Fruit fly (Drosophila melanogaster) whole organism, embryonic: Measurements from ENCODE around the gene mRpL35.
A peak's percentile ranks its signal among the peaks of the same experiment; 100 is the strongest.

Source experiments
- Adf1 ChIP-seq: fragments of 200-800 bp; sonication (Bioruptor generic); IDR thresholded peaks from 2 replicates; pipeline ENCODE4 v1.3.6; 2022; ENCODE audit warnings: missing biosample characterization, missing genetic modification characterization
- CG1024 ChIP-seq: fragments of 200-800 bp; sonication (Bioruptor generic); IDR thresholded peaks from 2 replicates; pipeline ENCODE4 v1.3.6; 2022; ENCODE audit warnings: missing biosample characterization, missing genetic modification characterization
- CG11560 ChIP-seq: fragments of 200-800 bp; sonication (Bioruptor generic); IDR thresholded peaks from 3 replicates; pipeline ENCODE4 v1.3.6; 2022; ENCODE audit warnings: missing biosample characterization, missing genetic modification characterization
- CG12391 ChIP-seq: fragments of 200-800 bp; sonication (Bioruptor generic); optimal IDR thresholded peaks from 3 replicates; lab custom pipeline; 2018; ENCODE audit warnings: missing biosample characterization, mild to moderate bottlenecking, missing genetic modification characterization, moderate library complexity
- CG12659 ChIP-seq: fragments of 200-800 bp; sonication (Bioruptor generic); optimal IDR thresholded peaks from 3 replicates; lab custom pipeline; 2017; ENCODE audit warnings: mild to moderate bottlenecking, missing biosample characterization, missing genetic modification reagents, missing genetic modification characterization
- CG14860 ChIP-seq: fragments of 200-800 bp; sonication (Bioruptor generic); IDR thresholded peaks from 3 replicates; pipeline ENCODE4 v1.3.6; 2022; ENCODE audit warnings: missing biosample characterization, missing genetic modification characterization; ENCODE audit not compliant: partially characterized antibody
- CG17186 ChIP-seq: fragments of 200-800 bp; sonication (Bioruptor generic); optimal IDR thresholded peaks from 3 replicates; lab custom pipeline; 2017; ENCODE audit warnings: missing biosample characterization, missing genetic modification reagents, missing genetic modification characterization
- CG17385 ChIP-seq: fragments of 200-800 bp; sonication (Bioruptor generic); optimal IDR thresholded peaks from 3 replicates; lab custom pipeline; 2018; ENCODE audit warnings: missing biosample characterization, mild to moderate bottlenecking, missing genetic modification characterization
- CG1792 ChIP-seq: fragments of 200-800 bp; sonication (Bioruptor generic); optimal IDR thresholded peaks from 2 replicates; lab custom pipeline; 2016; ENCODE audit warnings: missing biosample characterization, missing genetic modification characterization
- CG2199 ChIP-seq: fragments of 200-800 bp; sonication (Bioruptor generic); IDR thresholded peaks from 3 replicates; pipeline ENCODE4 v1.3.6; 2022; ENCODE audit warnings: missing biosample characterization, missing genetic modification characterization
- CG2678 ChIP-seq: fragments of 200-800 bp; sonication (Bioruptor generic); optimal IDR thresholded peaks from 3 replicates; lab custom pipeline; 2019; ENCODE audit warnings: missing biosample characterization, mild to moderate bottlenecking, missing genetic modification characterization, moderate library complexity
- CG31441 ChIP-seq: fragments of 200-800 bp; sonication (Bioruptor generic); IDR thresholded peaks from 2 replicates; pipeline ENCODE4 v1.3.6; 2022; ENCODE audit warnings: missing biosample characterization, missing genetic modification characterization
- CG3163 ChIP-seq: fragments of 200-800 bp; sonication (Bioruptor generic); optimal IDR thresholded peaks from 3 replicates; lab custom pipeline; 2016; ENCODE audit warnings: missing biosample characterization, missing genetic modification characterization
- CG3281 ChIP-seq: fragments of 200-800 bp; sonication (Bioruptor generic); optimal IDR thresholded peaks from 3 replicates; lab custom pipeline; 2017; ENCODE audit warnings: missing biosample characterization, mild to moderate bottlenecking, missing genetic modification characterization
- CG3847 ChIP-seq: fragments of 200-800 bp; sonication (Bioruptor generic); IDR thresholded peaks from 2 replicates; pipeline ENCODE4 v1.3.6; 2022; ENCODE audit warnings: missing biosample characterization, missing genetic modification characterization
- CG4360 ChIP-seq: fragments of 200-800 bp; sonication (Bioruptor generic); IDR thresholded peaks from 2 replicates; pipeline ENCODE4 v1.3.6; 2022; ENCODE audit warnings: missing biosample characterization, missing genetic modification characterization
- CG4820 ChIP-seq: fragments of 200-800 bp; sonication (Bioruptor generic); optimal IDR thresholded peaks from 3 replicates; lab custom pipeline; 2016; ENCODE audit warnings: missing biosample characterization, missing genetic modification characterization
- CG6272 ChIP-seq: fragments of 200-800 bp; sonication (Bioruptor generic); IDR thresholded peaks from 2 replicates; pipeline ENCODE4 v1.3.6; 2022; ENCODE audit warnings: missing biosample characterization, missing genetic modification characterization
- CG8924 ChIP-seq: fragments of 200-800 bp; optimal IDR thresholded peaks from 3 replicates; lab custom pipeline; 2019; ENCODE audit warnings: missing biosample characterization, mild to moderate bottlenecking, missing genetic modification characterization, moderate library complexity
- Chrac-16 ChIP-seq: fragments of 200-800 bp; sonication (Bioruptor generic); optimal IDR thresholded peaks from 3 replicates; lab custom pipeline; 2016; ENCODE audit warnings: missing biosample characterization, missing genetic modification characterization
- Deaf1 ChIP-seq: fragments of 200-800 bp; optimal IDR thresholded peaks from 3 replicates; lab custom pipeline; 2019; ENCODE audit warnings: missing biosample characterization, mild to moderate bottlenecking, missing genetic modification characterization, moderate library complexity
- Dip3 ChIP-seq: fragments of 200-800 bp; sonication (Bioruptor generic); optimal IDR thresholded peaks from 3 replicates; lab custom pipeline; 2016; ENCODE audit warnings: missing biosample characterization, missing genetic modification characterization
- Drgx ChIP-seq: fragments of 200-800 bp; sonication (Bioruptor generic); IDR thresholded peaks from 2 replicates; pipeline ENCODE4 v1.3.6; 2022; ENCODE audit warnings: missing biosample characterization, missing genetic modification characterization
- E2f2 ChIP-seq: fragments of 200-800 bp; sonication (Bioruptor generic); IDR thresholded peaks from 2 replicates; pipeline ENCODE4 v1.3.6; 2022; ENCODE audit warnings: missing biosample characterization, missing genetic modification characterization
- Ets65A ChIP-seq: fragments of 200-800 bp; sonication (Bioruptor generic); peaks from one replicate; lab custom pipeline; 2016; ENCODE audit warnings: missing biosample characterization, missing genetic modification characterization
- HHEX ChIP-seq: fragments of 200-800 bp; sonication (Bioruptor generic); optimal IDR thresholded peaks from 3 replicates; lab custom pipeline; 2017; ENCODE audit warnings: missing biosample characterization, mild to moderate bottlenecking, missing genetic modification characterization, missing genetic modification reagents
- HLH4C ChIP-seq: fragments of 200-800 bp; sonication (Bioruptor generic); IDR thresholded peaks from 3 replicates; pipeline ENCODE4 v1.3.6; 2022; ENCODE audit warnings: missing biosample characterization, missing genetic modification characterization; ENCODE audit not compliant: partially characterized antibody
- HmgZ ChIP-seq: fragments of 200-800 bp; sonication (Bioruptor generic); optimal IDR thresholded peaks from 2 replicates; lab custom pipeline; 2018; ENCODE audit warnings: missing biosample characterization, mild to moderate bottlenecking, missing genetic modification characterization
- Jarid2 ChIP-seq: fragments of 200-800 bp; sonication (Bioruptor generic); optimal IDR thresholded peaks from 3 replicates; lab custom pipeline; 2017; ENCODE audit warnings: mild to moderate bottlenecking, missing biosample characterization, missing genetic modification reagents, missing genetic modification characterization
- Med ChIP-seq: fragments of 200-800 bp; sonication (Bioruptor generic); peaks from one replicate; lab custom pipeline; 2016; ENCODE audit warnings: missing biosample characterization, missing genetic modification characterization, mild to moderate bottlenecking, inconsistent platforms, moderate library complexity
- Mes4 ChIP-seq: fragments of 200-800 bp; sonication (Bioruptor generic); optimal IDR thresholded peaks from 2 replicates; lab custom pipeline; 2016; ENCODE audit warnings: missing biosample characterization, missing genetic modification characterization
- Mrtf ChIP-seq: fragments of 200-800 bp; sonication (Bioruptor generic); IDR thresholded peaks from 3 replicates; pipeline ENCODE4 v1.3.6; 2022; ENCODE audit warnings: missing biosample characterization, missing genetic modification characterization
- Nf-YC ChIP-seq: fragments of 200-800 bp; optimal IDR thresholded peaks from 3 replicates; lab custom pipeline; 2019; ENCODE audit warnings: missing biosample characterization, mild to moderate bottlenecking, missing genetic modification characterization, moderate library complexity
- Pdp1 ChIP-seq, 2 experiments: fragments of 200-800 bp; sonication (Bioruptor generic); optimal IDR thresholded peaks; 3 replicates each; lab custom pipeline; 2016; ENCODE audit warnings: missing biosample characterization in 2 of 2, missing genetic modification characterization in 2 of 2, mild to moderate bottlenecking in 1 of 2, moderate library complexity in 1 of 2
- Trl ChIP-seq, 3 experiments: fragments of >200 bp in 2 of 3; fragments of 200-800 bp in 1 of 3; sonication (Bioruptor generic) in 1 of 3; optimal IDR thresholded peaks; 2 replicates in 1 of 3; 3 replicates in 2 of 3; lab custom pipeline; 2016 to 2017; ENCODE audit warnings: missing biosample characterization in 1 of 3, missing genetic modification characterization in 1 of 3
- bab2 ChIP-seq: fragments of 200-800 bp; sonication (Bioruptor generic); optimal IDR thresholded peaks from 2 replicates; lab custom pipeline; 2016; ENCODE audit warnings: missing biosample characterization, missing genetic modification characterization
- btn ChIP-seq: fragments of 200-800 bp; sonication (Bioruptor generic); optimal IDR thresholded peaks from 2 replicates; lab custom pipeline; 2016; ENCODE audit warnings: missing biosample characterization, missing genetic modification characterization
- cad ChIP-seq: fragments of >200 bp; optimal IDR thresholded peaks from 2 replicates; lab custom pipeline; 2017; ENCODE audit warnings: missing biosample characterization, missing genetic modification characterization
- cas ChIP-seq: fragments of 200-800 bp; sonication (Bioruptor generic); IDR thresholded peaks from 2 replicates; pipeline ENCODE4 v1.3.6; 2022; ENCODE audit warnings: missing biosample characterization, missing genetic modification characterization
- cg ChIP-seq: fragments of 200-800 bp; sonication (Bioruptor generic); optimal IDR thresholded peaks from 3 replicates; lab custom pipeline; 2019; ENCODE audit warnings: missing biosample characterization, mild to moderate bottlenecking, missing genetic modification characterization, moderate library complexity
- chinmo ChIP-seq: fragments of 200-800 bp; sonication (Bioruptor generic); IDR thresholded peaks from 4 replicates; pipeline ENCODE4 v1.3.6; 2022; ENCODE audit warnings: missing biosample characterization, missing genetic modification characterization; ENCODE audit not compliant: partially characterized antibody
- corto ChIP-seq: fragments of 200-800 bp; sonication (Bioruptor generic); optimal IDR thresholded peaks from 2 replicates; lab custom pipeline; 2016; ENCODE audit warnings: missing biosample characterization, mild to moderate bottlenecking, missing genetic modification characterization, moderate library complexity
- fru ChIP-seq: fragments of >200 bp; optimal IDR thresholded peaks from 2 replicates; lab custom pipeline; 2017
- gem ChIP-seq: fragments of 200-800 bp; sonication (Bioruptor generic); optimal IDR thresholded peaks from 2 replicates; lab custom pipeline; 2019; ENCODE audit warnings: missing biosample characterization, mild to moderate bottlenecking, missing genetic modification characterization, moderate library complexity
- lbe ChIP-seq: fragments of 200-800 bp; sonication (Bioruptor generic); optimal IDR thresholded peaks from 2 replicates; lab custom pipeline; 2016; ENCODE audit warnings: missing biosample characterization, mild to moderate bottlenecking, missing genetic modification characterization
- sd ChIP-seq: fragments of 200-800 bp; sonication (Bioruptor generic); optimal IDR thresholded peaks from 3 replicates; lab custom pipeline; 2018; ENCODE audit warnings: missing biosample characterization, mild to moderate bottlenecking, missing genetic modification characterization, moderate library complexity
- sens ChIP-seq: fragments of 200-800 bp; sonication (Bioruptor generic); peaks from one replicate; lab custom pipeline; 2016; ENCODE audit warnings: missing biosample characterization, missing genetic modification characterization
- unc-4 ChIP-seq: fragments of 200-800 bp; sonication (Bioruptor generic); IDR thresholded peaks from 2 replicates; pipeline ENCODE4 v1.3.6; 2022; ENCODE audit warnings: missing biosample characterization, missing genetic modification characterization; ENCODE audit not compliant: partially characterized antibody
- vfl ChIP-seq: fragments of 200-800 bp; sonication (Bioruptor generic); optimal IDR thresholded peaks from 2 replicates; lab custom pipeline; 2016; ENCODE audit warnings: missing biosample characterization, missing genetic modification characterization
- vvl ChIP-seq: fragments of 200-800 bp; sonication (Bioruptor generic); IDR thresholded peaks from 2 replicates; pipeline ENCODE4 v1.3.6; 2022; ENCODE audit warnings: missing biosample characterization, missing genetic modification characterization
- yki ChIP-seq: fragments of >200 bp; optimal IDR thresholded peaks from 3 replicates; lab custom pipeline; 2018
- zen2 ChIP-seq: fragments of 200-800 bp; sonication (Bioruptor generic); IDR thresholded peaks from 3 replicates; pipeline ENCODE4 v1.3.6; 2022; ENCODE audit warnings: missing biosample characterization, missing genetic modification characterization; ENCODE audit not compliant: partially characterized antibody

The mRpL35 gene

DNA sequence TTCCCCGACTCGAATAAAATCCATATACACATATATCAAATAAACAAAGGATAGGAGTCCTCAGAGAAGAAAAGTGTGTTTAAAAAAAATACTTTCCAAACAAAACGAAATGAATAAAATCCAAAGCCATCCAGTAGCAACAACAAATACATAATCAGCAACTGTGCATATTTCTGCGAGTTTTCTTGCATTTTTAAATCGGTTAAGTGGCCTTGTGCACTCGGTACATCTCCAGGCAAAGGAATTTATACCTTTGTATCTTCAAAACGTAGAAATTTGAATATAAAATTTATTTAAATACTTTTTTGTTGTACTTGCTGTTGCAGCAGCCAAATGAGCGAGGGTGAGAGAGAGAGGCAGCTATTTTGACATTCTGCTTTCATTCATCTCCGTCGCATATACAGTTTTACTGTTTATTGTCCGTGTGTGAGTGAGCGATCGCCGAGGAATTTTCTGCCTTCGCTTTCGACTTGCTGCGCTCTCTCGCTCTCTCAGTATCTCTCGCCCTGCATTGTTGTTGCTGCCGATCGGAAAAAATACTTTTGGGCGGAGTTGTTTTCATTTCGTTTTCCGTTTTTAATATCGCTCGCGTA, 19.1 kb downstream of the mRpL35 start:
- TF ChIP-seq corto (GFP tag; lab: Kevin White, UChicago) (peak; percentile 31), CG4820 (GFP tag; lab: Kevin White, UChicago) (no peak), CG31441 (0 out of 2 replicates have a peak, but pooled peaks have one; percentile 6), CG6272 (GFP tag; lab: Robert Waterston, UW) (no peak), cg (peak; percentile 73), Med (peak; percentile 20), E2f2 (GFP tag; lab: Robert Waterston, UW) (no peak), yki (lab: Kevin White, UChicago) (peak; percentile 71), vfl (no peak), CG11560 (tag; lab: Robert Waterston, UW) (no peak), CG3163 (GFP tag; lab: Kevin White, UChicago) (peak; percentile 24), Deaf1 (peak; percentile 2), Chrac-16 (GFP tag; lab: Kevin White, UChicago) (no peak), unc-4 (no peak), CG4360 (GFP tag; lab: Robert Waterston, UW) (peak; percentile 72), cad (GFP tag; lab: Kevin White, UChicago) (peak; percentile 44), HmgZ (no peak), lbe (GFP tag; lab: Kevin White, UChicago) (peak; percentile 27), cas (GFP tag; lab: Robert Waterston, UW) (no peak), sd (tag; lab: Kevin White, UChicago) (peak; percentile 95), Dip3 (GFP tag; lab: Kevin White, UChicago) (no peak), sens (GFP tag; lab: Kevin White, UChicago) (peak; percentile 40), Trl (optimal IDR thresholded peaks at IDR 0.05; lab: Kevin White, UChicago) (peak; percentile 78 to 92), Trl (GFP tag; optimal IDR thresholded peaks at IDR 0.05; lab: Kevin White, UChicago) (no peak), btn (GFP tag; lab: Kevin White, UChicago) (no peak), CG2199 (GFP tag; lab: Robert Waterston, UW) (peak; percentile 11; the same call in 1 of the 3 replicates), Jarid2 (peak; percentile 77), zen2 (GFP tag; lab: Robert Waterston, UW) (peak; percentile 23; the same call in 1 of the 3 replicates), CG1792 (GFP tag; lab: Kevin White, UChicago) (no peak), HLH4C (GFP tag; lab: Robert Waterston, UW) (peak; percentile 1; the same call in 1 of the 3 replicates), CG2678 (tag; lab: Kevin White, UChicago) (no peak), CG8924 (tag; lab: Kevin White, UChicago) (peak; percentile 12), vvl (peak; percentile 27; the same call in 1 of the 2 replicates)

DNA sequence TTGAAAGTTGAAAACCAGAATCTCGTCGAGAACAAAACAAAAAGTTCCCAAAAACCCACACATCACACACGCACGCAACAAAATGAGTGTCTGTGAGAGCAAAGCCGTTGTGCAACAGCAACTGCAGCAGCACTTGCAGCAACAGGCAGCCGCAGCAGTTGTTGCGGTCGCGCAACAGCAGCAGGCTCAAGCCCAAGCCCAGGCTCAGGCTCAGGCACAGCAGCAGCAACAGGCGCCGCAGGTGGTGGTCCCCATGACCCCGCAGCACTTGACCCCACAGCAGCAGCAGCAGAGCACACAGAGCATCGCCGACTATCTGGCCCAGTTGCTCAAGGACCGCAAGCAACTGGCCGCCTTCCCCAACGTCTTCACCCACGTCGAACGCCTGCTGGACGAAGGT, 19.7 kb downstream of the mRpL35 start:
- TF ChIP-seq CG14860 (GFP tag; lab: Robert Waterston, UW), result 0 out of 3 replicates have a peak, but pooled peaks have one; percentile 31
- no peak for TF ChIP-seq CG17385 (GFP tag; lab: Kevin White, UChicago)
- no peak for TF ChIP-seq Adf1 (GFP tag; lab: Robert Waterston, UW)
- no peak for TF ChIP-seq Nf-YC (tag; lab: Kevin White, UChicago)
- no peak for TF ChIP-seq Ets65A (GFP tag; lab: Kevin White, UChicago)
- TF ChIP-seq CG1024 (GFP tag; lab: Robert Waterston, UW), result no peak
- no peak for TF ChIP-seq chinmo (GFP tag; lab: Robert Waterston, UW)
- no peak for TF ChIP-seq Mrtf (GFP tag; lab: Robert Waterston, UW)
- peak in 1 of 2 experiments; percentile 79 for TF ChIP-seq Pdp1 (GFP tag; optimal IDR thresholded peaks at IDR 0.05; lab: Kevin White, UChicago)
- TF ChIP-seq gem (tag; lab: Kevin White, UChicago), result no peak
- TF ChIP-seq CG3281 (GFP tag; lab: Kevin White, UChicago), result no peak
- 0 out of 2 replicates have a peak, but pooled peaks have one; percentile 14 for TF ChIP-seq CG3847 (GFP tag; lab: Robert Waterston, UW)
- no peak for TF ChIP-seq Drgx (GFP tag; lab: Robert Waterston, UW)
- no peak for TF ChIP-seq CG12659 (GFP tag; lab: Kevin White, UChicago)
- TF ChIP-seq Deaf1, result no peak
- no peak for TF ChIP-seq Mes4
- TF ChIP-seq HHEX (GFP tag; lab: Kevin White, UChicago), result no peak
- TF ChIP-seq bab2 (GFP tag; lab: Kevin White, UChicago), result no peak
- TF ChIP-seq CG12391, result no peak
- TF ChIP-seq CG17186 (GFP tag; lab: Kevin White, UChicago), result no peak
- TF ChIP-seq fru, result no peak
